Worm (Caenorhabditis elegans) whole organism, early embryonic: Measurements from ENCODE around the gene isy-1.

Experiments used
- B0310.2 ChIP-seq: sonication (generic microtip); optimal IDR thresholded peaks from 2 replicates; lab custom pipeline; 2016; ENCODE audit warnings: mild to moderate bottlenecking, missing genetic modification characterization, missing compliant biosample characterization
- F13C5.2 ChIP-seq: sonication (generic microtip); optimal IDR thresholded peaks from 2 replicates; lab custom pipeline; 2017; ENCODE audit warnings: mild to moderate bottlenecking, missing genetic modification characterization, inconsistent platforms, missing compliant biosample characterization
- aly-1 ChIP-seq: sonication (generic microtip); optimal IDR thresholded peaks from 2 replicates; lab custom pipeline; 2016; ENCODE audit warnings: missing genetic modification characterization, missing compliant biosample characterization
- ama-1 ChIP-seq: fragments of 150-350 bp; optimal IDR thresholded peaks from 2 replicates; lab custom pipeline; 2014
- ceh-13 ChIP-seq: fragments of 200-800 bp; sonication (Bioruptor generic); optimal IDR thresholded peaks from 2 replicates; lab custom pipeline; 2018; ENCODE audit warnings: mild to moderate bottlenecking, missing genetic modification characterization, missing compliant biosample characterization
- ceh-36 ChIP-seq: sonication (generic microtip); optimal IDR thresholded peaks from 2 replicates; lab custom pipeline; 2016; ENCODE audit warnings: missing genetic modification characterization, inconsistent platforms, missing compliant biosample characterization
- ets-7 ChIP-seq: sonication (generic microtip); optimal IDR thresholded peaks from 2 replicates; lab custom pipeline; 2016; ENCODE audit warnings: missing genotype, missing genetic modification characterization, missing compliant biosample characterization
- flt-1 ChIP-seq: fragments of 200-800 bp; sonication (Bioruptor generic); IDR thresholded peaks from 2 replicates; pipeline ENCODE4 v1.3.6; 2022; ENCODE audit warnings: missing genetic modification characterization, missing compliant biosample characterization
- hmbx-1 ChIP-seq: sonication (generic microtip); optimal IDR thresholded peaks from 2 replicates; lab custom pipeline; 2016; ENCODE audit warnings: mild to moderate bottlenecking, missing genetic modification characterization, missing compliant biosample characterization
- hmg-4 ChIP-seq: fragments of 200-800 bp; sonication (Bioruptor generic); optimal IDR thresholded peaks from 2 replicates; lab custom pipeline; 2018; ENCODE audit warnings: mild to moderate bottlenecking, missing genetic modification characterization, missing compliant biosample characterization
- hnd-1 ChIP-seq: sonication (generic microtip); optimal IDR thresholded peaks from 2 replicates; lab custom pipeline; 2016; ENCODE audit warnings: missing genetic modification characterization, missing compliant biosample characterization
- pes-1 ChIP-seq: fragments of 200-800 bp; sonication (Bioruptor generic); IDR thresholded peaks from 2 replicates; pipeline ENCODE4 v1.3.6; 2022; ENCODE audit warnings: missing genetic modification reagents, missing genetic modification characterization, missing compliant biosample characterization
- scrt-1 ChIP-seq: fragments of 200-800 bp; sonication (Bioruptor generic); IDR thresholded peaks from 2 replicates; pipeline ENCODE4 v1.3.6; 2022; ENCODE audit warnings: missing genetic modification characterization, missing compliant biosample characterization
- sea-1 ChIP-seq: fragments of 200-800 bp; sonication (Bioruptor generic); conservative IDR thresholded peaks from 2 replicates; pipeline ENCODE4 v1.3.6; 2022; ENCODE audit warnings: missing genetic modification characterization, missing compliant biosample characterization
- tbx-11 ChIP-seq: fragments of 200-800 bp; sonication (Bioruptor generic); IDR thresholded peaks from 2 replicates; pipeline ENCODE4 v1.3.6; 2022; ENCODE audit warnings: missing genetic modification characterization, missing compliant biosample characterization
- tbx-37 ChIP-seq: fragments of 200-800 bp; sonication (Bioruptor generic); conservative IDR thresholded peaks from 2 replicates; pipeline ENCODE4 v1.3.6; 2022; ENCODE audit warnings: missing genetic modification reagents, missing genetic modification characterization, missing compliant biosample characterization
- tra-4 ChIP-seq: sonication (generic microtip); optimal IDR thresholded peaks from 2 replicates; lab custom pipeline; 2017; ENCODE audit warnings: missing genetic modification characterization, missing compliant biosample characterization

The isy-1 gene

ce11 chrV:11027740-11028139 is 27.2 kb upstream of the isy-1 start:
- TF ChIP-seq aly-1 (tag; lab: Kevin White, UChicago) (no peak), hmbx-1 (tag; lab: Kevin White, UChicago) (no peak), ama-1 (lab: Kevin White, UChicago) (no peak), tbx-11 (GFP tag; lab: Robert Waterston, UW) (no peak), pes-1 (no peak)

DNA sequence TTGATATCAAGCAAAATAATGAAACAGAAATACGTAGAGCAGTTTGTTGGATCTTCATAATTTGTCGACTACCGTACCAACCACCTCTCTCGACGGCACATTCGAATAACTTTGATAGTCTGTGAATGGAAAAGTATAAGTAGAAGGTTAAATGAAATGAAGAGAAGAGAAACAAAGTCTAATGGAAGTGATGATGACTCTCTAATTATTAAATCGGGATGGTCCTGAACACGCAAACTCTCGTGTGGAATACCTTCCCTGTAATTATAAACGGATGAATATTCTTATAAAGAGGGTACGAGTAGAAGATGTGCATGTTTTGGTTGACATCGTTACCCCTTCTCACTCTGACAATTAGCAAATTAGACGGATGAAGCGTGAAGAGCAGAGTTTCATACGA is 22.3 kb upstream of the isy-1 start, which contains the start of the genes C13G3.12 and hot-6:
TSS of gene C13G3.12 (minus strand) at position 101 of the 400 bp plus-strand sequence.
TSS of gene hot-6 (minus strand) at position 121 of the 400 bp plus-strand sequence.
- TF ChIP-seq sea-1 (GFP tag; lab: Robert Waterston, UW) (no peak), tbx-11 (GFP tag; lab: Robert Waterston, UW) (no peak)

DNA sequence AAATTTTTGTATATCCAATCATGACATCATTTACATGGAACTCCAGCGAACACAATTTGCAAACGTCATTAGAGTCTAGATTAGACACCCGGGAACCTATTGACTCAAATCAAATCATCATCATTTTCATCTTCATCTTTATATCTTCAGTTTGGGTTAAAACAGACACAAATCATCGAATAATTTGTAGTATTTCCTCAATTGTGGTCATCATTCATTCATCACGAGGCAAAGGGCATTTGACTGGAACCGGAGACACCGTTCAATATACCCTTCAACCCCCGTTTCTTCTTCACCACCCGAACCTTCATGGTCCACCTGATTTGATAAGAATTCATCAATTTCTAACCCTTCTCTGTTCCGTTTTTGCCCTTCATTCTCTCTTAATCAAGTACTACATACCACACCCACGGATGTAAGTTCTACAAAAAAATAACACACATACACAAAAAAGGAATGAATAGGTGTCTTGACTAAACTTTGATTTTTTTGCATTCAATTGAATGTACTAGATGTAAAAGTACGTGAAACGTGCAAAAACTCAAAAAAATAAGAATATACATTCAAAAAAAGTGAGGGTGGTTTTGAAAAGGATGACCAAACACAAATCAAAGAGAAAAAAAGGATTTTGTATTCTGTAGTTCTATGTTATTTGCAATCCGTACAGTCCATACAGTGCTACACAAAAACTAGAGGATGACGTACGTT is 16.5 kb upstream of the isy-1 start:
- TF ChIP-seq ets-7 (no peak), ama-1 (lab: Kevin White, UChicago) (no peak), F13C5.2 (tag; lab: Kevin White, UChicago) (no peak), pes-1 (no peak), hmbx-1 (tag; lab: Kevin White, UChicago) (no peak), tra-4 (tag; lab: Kevin White, UChicago) (no peak), flt-1 (GFP tag; lab: Robert Waterston, UW) (no peak), tbx-37 (no peak), hnd-1 (tag; lab: Kevin White, UChicago) (no peak), sea-1 (GFP tag; lab: Robert Waterston, UW) (no peak), hmg-4 (no peak), scrt-1 (GFP tag; lab: Robert Waterston, UW) (no peak), B0310.2 (tag; lab: Kevin White, UChicago) (no peak), tbx-11 (GFP tag; lab: Robert Waterston, UW) (no peak), aly-1 (tag; lab: Kevin White, UChicago) (no peak)

ce11 chrV:11014758-11015157 is 14.3 kb upstream of the isy-1 start:
- no peak for TF ChIP-seq ceh-13 (GFP tag; lab: Kevin White, UChicago)
- no peak for TF ChIP-seq ceh-36 (tag; lab: Kevin White, UChicago)
- no peak for TF ChIP-seq sea-1 (GFP tag; lab: Robert Waterston, UW)
- TF ChIP-seq ama-1 (lab: Kevin White, UChicago) = no peak
- no peak for TF ChIP-seq hmg-4
- no peak for TF ChIP-seq tra-4 (tag; lab: Kevin White, UChicago)

DNA sequence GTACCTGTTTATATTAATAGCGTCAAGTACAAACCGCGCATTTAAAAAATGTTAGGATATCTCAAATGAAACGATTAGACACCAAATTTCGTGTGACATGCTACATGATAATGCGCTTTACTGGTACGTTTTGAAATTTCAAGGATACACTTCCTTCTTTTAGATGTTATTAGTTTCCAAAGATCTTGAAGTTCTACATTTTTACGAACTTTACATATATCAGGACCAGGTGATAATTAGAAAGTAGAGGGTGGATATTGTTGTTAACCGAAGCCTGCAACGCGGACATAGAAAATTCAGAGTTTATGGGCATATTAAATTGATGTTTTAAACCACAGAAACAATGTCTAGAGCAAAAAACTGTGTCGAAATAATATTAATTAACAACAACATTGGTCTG is 12.7 kb upstream of the isy-1 start:
- TF ChIP-seq hnd-1 (tag; lab: Kevin White, UChicago) (no peak), F13C5.2 (tag; lab: Kevin White, UChicago) (no peak), tra-4 (tag; lab: Kevin White, UChicago) (no peak), ceh-36 (tag; lab: Kevin White, UChicago) (no peak), tbx-11 (GFP tag; lab: Robert Waterston, UW) (no peak), hmbx-1 (tag; lab: Kevin White, UChicago) (no peak), scrt-1 (GFP tag; lab: Robert Waterston, UW) (no peak), pes-1 (no peak), hmg-4 (no peak), ets-7 (no peak), ama-1 (lab: Kevin White, UChicago) (no peak), aly-1 (tag; lab: Kevin White, UChicago) (no peak), ceh-13 (GFP tag; lab: Kevin White, UChicago) (no peak), flt-1 (GFP tag; lab: Robert Waterston, UW) (no peak), B0310.2 (tag; lab: Kevin White, UChicago) (no peak), sea-1 (GFP tag; lab: Robert Waterston, UW) (no peak), tbx-37 (no peak)

DNA sequence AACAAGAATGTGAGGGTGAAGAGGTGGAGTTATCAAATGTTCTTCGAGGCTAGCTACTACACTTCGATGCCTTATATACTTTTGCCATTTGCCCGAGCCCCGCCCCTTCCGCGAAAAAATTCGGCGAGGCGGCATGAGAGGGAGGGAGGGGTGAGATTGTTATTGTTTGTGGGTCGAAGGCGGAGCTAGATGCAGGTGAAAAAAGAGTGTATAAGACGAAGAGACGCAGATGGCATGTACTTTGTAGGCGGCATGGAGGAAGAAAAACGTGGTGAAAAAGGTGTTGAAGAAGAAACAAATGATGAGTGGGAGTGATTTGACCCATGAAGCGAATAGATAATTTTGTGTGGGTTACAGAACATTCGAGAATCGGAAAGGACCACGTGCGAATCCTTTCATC is 11.9 kb upstream of the isy-1 start, which contains the start of gene C13G3.1:
TSS of gene C13G3.1 (minus strand) at position 47 of the 400 bp plus-strand sequence.
- no peak for TF ChIP-seq ets-7
- TF ChIP-seq hnd-1 (tag; lab: Kevin White, UChicago) = no peak
- TF ChIP-seq sea-1 (GFP tag; lab: Robert Waterston, UW) = no peak
- no peak for TF ChIP-seq ceh-13 (GFP tag; lab: Kevin White, UChicago)
- TF ChIP-seq B0310.2 (tag; lab: Kevin White, UChicago) = no peak

- TF ChIP-seq hnd-1 (tag; lab: Kevin White, UChicago) (no peak), flt-1 (GFP tag; lab: Robert Waterston, UW) (no peak), aly-1 (tag; lab: Kevin White, UChicago) (no peak), scrt-1 (GFP tag; lab: Robert Waterston, UW) (no peak), hmg-4 (no peak), sea-1 (GFP tag; lab: Robert Waterston, UW) (no peak), hmbx-1 (tag; lab: Kevin White, UChicago) (no peak), tbx-11 (GFP tag; lab: Robert Waterston, UW) (no peak), pes-1 (no peak), ets-7 (no peak), F13C5.2 (tag; lab: Kevin White, UChicago) (no peak)
These were observed 11.3 kb upstream of the isy-1 start for ce11 chrV:11011807-11012206.

ce11 chrV:11010768-11011167 is 10.3 kb upstream of the isy-1 start:
- TF ChIP-seq ceh-36 (tag; lab: Kevin White, UChicago) (no peak), ets-7 (no peak), tra-4 (tag; lab: Kevin White, UChicago) (no peak), sea-1 (GFP tag; lab: Robert Waterston, UW) (no peak), flt-1 (GFP tag; lab: Robert Waterston, UW) (no peak), tbx-37 (no peak), aly-1 (tag; lab: Kevin White, UChicago) (no peak), B0310.2 (tag; lab: Kevin White, UChicago) (no peak)
